Fruit fly (Drosophila melanogaster): ENCODE results near the gene sim.

The sim gene

dm6 chr3R:13074588-13074987 is 17.0 kb downstream of the sim start (continued):
- TF ChIP-seq row (GFP tag; IDR thresholded peaks at IDR 0.05): 0 out of 3 replicates have a peak, but pooled peaks have one; percentile 7
- peak in 1 of 2 experiments; percentile 5 for TF ChIP-seq Trl (optimal IDR thresholded peaks at IDR 0.05)
- TF ChIP-seq Trl (GFP tag; optimal IDR thresholded peaks at IDR 0.05): no peak
- TF ChIP-seq Adf1 (GFP tag; IDR thresholded peaks at IDR 0.05): no peak
- no peak for TF ChIP-seq chinmo (GFP tag; IDR thresholded peaks at IDR 0.05; ENCODE audit: partially characterized antibody)
- TF ChIP-seq Nf-YB (GFP tag; optimal IDR thresholded peaks at IDR 0.05): peak; percentile 59
- no peak for TF ChIP-seq CG12942 (GFP tag; optimal IDR thresholded peaks at IDR 0.05)
- TF ChIP-seq Blimp-1 (GFP tag; optimal IDR thresholded peaks at IDR 0.05): no peak

dm6 chr3R:13075728-13076127 is 18.2 kb downstream of the sim start:
- TF ChIP-seq gce (GFP tag; IDR thresholded peaks at IDR 0.05) (no peak), CG11398 (GFP tag; optimal IDR thresholded peaks at IDR 0.05) (no peak), az2 (GFP tag; optimal IDR thresholded peaks at IDR 0.05) (no peak), CG2199 (GFP tag; IDR thresholded peaks at IDR 0.05) (no peak), CG4854 (GFP tag; optimal IDR thresholded peaks at IDR 0.05) (no peak), knrl (GFP tag; IDR thresholded peaks at IDR 0.05; ENCODE audit: partially characterized antibody) (no peak), pros (GFP tag; optimal IDR thresholded peaks at IDR 0.05) (peak; percentile 69), NfI (GFP tag; optimal IDR thresholded peaks at IDR 0.05) (no peak), kni (GFP tag; optimal IDR thresholded peaks at IDR 0.05) (peak; percentile 8), Camta (GFP tag; optimal IDR thresholded peaks at IDR 0.05) (no peak), Nf-YB (GFP tag; optimal IDR thresholded peaks at IDR 0.05) (peak; percentile 52), Dbx (GFP tag; IDR thresholded peaks at IDR 0.05) (no peak), CG10274 (GFP tag; optimal IDR thresholded peaks at IDR 0.05) (no peak), z (GFP tag; IDR thresholded peaks at IDR 0.05) (peak; percentile 88), bab2 (GFP tag; optimal IDR thresholded peaks at IDR 0.05) (no peak), Dip2 (GFP tag; IDR thresholded peaks at IDR 0.05) (no peak), CG12391 (tag; optimal IDR thresholded peaks at IDR 0.05) (no peak), seq (GFP tag; IDR thresholded peaks at IDR 0.05) (peak; percentile 72; the same call in 1 of the 2 replicates), cg (GFP tag; optimal IDR thresholded peaks at IDR 0.05) (peak; percentile 25), Hr51 (GFP tag; optimal IDR thresholded peaks at IDR 0.05) (no peak), CG13424 (tag; optimal IDR thresholded peaks at IDR 0.05) (no peak), Fer2 (tag; optimal IDR thresholded peaks at IDR 0.05) (no peak), dmrt99B (tag; optimal IDR thresholded peaks at IDR 0.05) (no peak), Dad (GFP tag; optimal IDR thresholded peaks at IDR 0.05) (no peak), sob (GFP tag; IDR thresholded peaks at IDR 0.05) (0 out of 2 replicates have a peak, but pooled peaks have one; percentile 11), crol (GFP tag; IDR thresholded peaks at IDR 0.05) (0 out of 2 replicates have a peak, but pooled peaks have one; percentile 29), CG17186 (GFP tag; optimal IDR thresholded peaks at IDR 0.05) (no peak), Nf-YC (tag; optimal IDR thresholded peaks at IDR 0.05) (peak; percentile 62), CG11093 (GFP tag; IDR thresholded peaks at IDR 0.05) (no peak), CG8290 (GFP tag; optimal IDR thresholded peaks at IDR 0.05) (no peak), CG8290 (tag; optimal IDR thresholded peaks at IDR 0.05) (no peak), CG33557 (GFP tag; optimal IDR thresholded peaks at IDR 0.05) (no peak), ems (GFP tag; optimal IDR thresholded peaks at IDR 0.05) (no peak), amos (GFP tag; IDR thresholded peaks at IDR 0.05; ENCODE audit: partially characterized antibody) (no peak), Dref (GFP tag; IDR thresholded peaks at IDR 0.05) (0 out of 2 replicates have a peak, but pooled peaks have one; percentile 17), jumu (GFP tag; optimal IDR thresholded peaks at IDR 0.05) (no peak), CG17829 (tag; optimal IDR thresholded peaks at IDR 0.05) (no peak), Hr78 (GFP tag; optimal IDR thresholded peaks at IDR 0.05) (no peak), emc (GFP tag; optimal IDR thresholded peaks at IDR 0.05) (no peak), gcm (GFP tag; optimal IDR thresholded peaks at IDR 0.05) (peak; percentile 25), corto (GFP tag; optimal IDR thresholded peaks at IDR 0.05) (no peak), sqz (GFP tag; optimal IDR thresholded peaks at IDR 0.05) (peak; percentile 76), CG30020 (tag; optimal IDR thresholded peaks at IDR 0.05) (no peak)

Measured in whole organism, embryonic.